Worm (Caenorhabditis elegans): ENCODE results near the gene mcat-1.

ce11 chrII:111267-111666, 19.9 kb upstream of the mcat-1 start, which contains the start of gene C50D2.1:
- TF ChIP-seq blmp-1 (tag; optimal IDR thresholded peaks at IDR 0.05) (no peak), nhr-76 (tag; optimal IDR thresholded peaks at IDR 0.05) (no peak), nhr-12 (tag; optimal IDR thresholded peaks at IDR 0.05) (no peak), pha-4 (tag; optimal IDR thresholded peaks at IDR 0.05) (no peak)
